Fruit fly (Drosophila melanogaster): Measurements from ENCODE around the gene gdrd.

gdrd gene

DNA sequence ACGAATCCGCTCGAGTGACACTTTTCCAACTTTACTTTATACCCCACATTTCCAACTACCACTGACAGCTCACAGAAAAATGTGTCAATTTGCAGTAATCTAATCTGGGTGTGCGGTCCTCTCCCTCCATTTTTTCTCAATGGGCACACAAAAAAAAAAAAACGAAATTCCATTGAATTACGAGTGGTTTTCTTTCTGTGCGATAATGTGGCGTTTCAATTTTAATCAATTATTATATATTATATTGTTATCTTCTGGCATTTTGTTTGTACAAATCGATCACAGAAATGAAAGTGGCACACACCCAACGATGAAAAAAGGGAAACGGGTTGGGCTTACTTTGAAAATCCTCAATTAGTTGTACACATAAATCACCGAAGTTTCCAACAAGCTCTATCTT, 40.8 kb upstream of the gdrd start (continued):
- TF ChIP-seq klu (GFP tag; IDR thresholded peaks at IDR 0.05) = no peak
- no peak for TF ChIP-seq cg (GFP tag; optimal IDR thresholded peaks at IDR 0.05)
- peak; percentile 32 for TF ChIP-seq Vsx1 (GFP tag; optimal IDR thresholded peaks at IDR 0.05)
- no peak for TF ChIP-seq pan (optimal IDR thresholded peaks at IDR 0.05)
- no peak for TF ChIP-seq pan (GFP tag; optimal IDR thresholded peaks at IDR 0.05 in 1 of 2, IDR thresholded peaks at IDR 0.05 in 1 of 2)
- no peak for TF ChIP-seq peb (GFP tag; IDR thresholded peaks at IDR 0.05)
- no peak for TF ChIP-seq cas (GFP tag; IDR thresholded peaks at IDR 0.05)
- no peak for TF ChIP-seq CG14860 (GFP tag; IDR thresholded peaks at IDR 0.05; ENCODE audit: partially characterized antibody)
- TF ChIP-seq stwl (tag; optimal IDR thresholded peaks at IDR 0.05) = no peak
- TF ChIP-seq CG34224 (GFP tag; IDR thresholded peaks at IDR 0.05; ENCODE audit: partially characterized antibody) = no peak
- no peak for TF ChIP-seq CG17568 (GFP tag; optimal IDR thresholded peaks at IDR 0.05)
- TF ChIP-seq CG10274 (GFP tag; optimal IDR thresholded peaks at IDR 0.05) = no peak
- no peak for TF ChIP-seq CG5180 (GFP tag; optimal IDR thresholded peaks at IDR 0.05)
- TF ChIP-seq NC2β (GFP tag; optimal IDR thresholded peaks at IDR 0.05) = no peak
- no peak for TF ChIP-seq jigr1 (GFP tag; IDR thresholded peaks at IDR 0.05)
- TF ChIP-seq CG12769 (tag; optimal IDR thresholded peaks at IDR 0.05) = no peak
- TF ChIP-seq Atf-2 (GFP tag; optimal IDR thresholded peaks at IDR 0.05) = no peak
- no peak for TF ChIP-seq dpn (GFP tag; optimal IDR thresholded peaks at IDR 0.05)
- no peak for TF ChIP-seq Nf-YC (tag; optimal IDR thresholded peaks at IDR 0.05)
- no peak for TF ChIP-seq wdn (GFP tag; IDR thresholded peaks at IDR 0.05)
- no peak for TF ChIP-seq gce (GFP tag; IDR thresholded peaks at IDR 0.05)
- no peak for TF ChIP-seq CG3995 (GFP tag; optimal IDR thresholded peaks at IDR 0.05)
- TF ChIP-seq zfh2 (GFP tag; optimal IDR thresholded peaks at IDR 0.05) = no peak
- TF ChIP-seq CG10431 (GFP tag; optimal IDR thresholded peaks at IDR 0.05) = peak; percentile 13
- TF ChIP-seq row (GFP tag; IDR thresholded peaks at IDR 0.05) = 0 out of 3 replicates have a peak, but pooled peaks have one; percentile 11
- TF ChIP-seq psq (GFP tag; optimal IDR thresholded peaks at IDR 0.05) = no peak
- no peak for TF ChIP-seq wor (GFP tag; IDR thresholded peaks at IDR 0.05)
- TF ChIP-seq lov (optimal IDR thresholded peaks at IDR 0.05) = no peak
- no peak for TF ChIP-seq lov (GFP tag; IDR thresholded peaks at IDR 0.05)
- peak; percentile 85 for TF ChIP-seq exex (tag; optimal IDR thresholded peaks at IDR 0.05)
- TF ChIP-seq ATbp (GFP tag; optimal IDR thresholded peaks at IDR 0.05) = peak; percentile 6
- TF ChIP-seq Atf3 (GFP tag; optimal IDR thresholded peaks at IDR 0.05) = no peak
- TF ChIP-seq lab (GFP tag; optimal IDR thresholded peaks at IDR 0.05) = peak; percentile 75
- no peak for TF ChIP-seq Hsf (GFP tag; optimal IDR thresholded peaks at IDR 0.05)
- TF ChIP-seq Abd-B (GFP tag; optimal IDR thresholded peaks at IDR 0.05) = no peak
- no peak for TF ChIP-seq CG7271 (tag; optimal IDR thresholded peaks at IDR 0.05)
- TF ChIP-seq CG17361 (GFP tag; IDR thresholded peaks at IDR 0.05) = 0 out of 3 replicates have a peak, but pooled peaks have one; percentile 20
- peak; percentile 60 for TF ChIP-seq GATAe (GFP tag; conservative IDR thresholded peaks at IDR 0.05)
- peak; percentile 13 for TF ChIP-seq PHDP (tag; optimal IDR thresholded peaks at IDR 0.05)
- TF ChIP-seq CG14441 (GFP tag; IDR thresholded peaks at IDR 0.05) = 0 out of 2 replicates have a peak, but pooled peaks have one; percentile 15
- peak; percentile 4 for TF ChIP-seq CG10543 (GFP tag; optimal IDR thresholded peaks at IDR 0.05)
- TF ChIP-seq CG4282 (GFP tag; optimal IDR thresholded peaks at IDR 0.05) = no peak
- TF ChIP-seq CG17612 (GFP tag; IDR thresholded peaks at IDR 0.05) = no peak
- no peak for TF ChIP-seq Opbp (GFP tag; IDR thresholded peaks at IDR 0.05; ENCODE audit: partially characterized antibody)
- TF ChIP-seq TFAM (GFP tag; optimal IDR thresholded peaks at IDR 0.05) = no peak
- TF ChIP-seq CG16779 (GFP tag; IDR thresholded peaks at IDR 0.05) = no peak
- TF ChIP-seq eve (GFP tag; optimal IDR thresholded peaks at IDR 0.05) = peak in 1 of 2 experiments; percentile 53
- TF ChIP-seq CG12391 (tag; optimal IDR thresholded peaks at IDR 0.05) = peak; percentile 5
- no peak for TF ChIP-seq CG7745 (tag; optimal IDR thresholded peaks at IDR 0.05)
- TF ChIP-seq Pdp1 (GFP tag; optimal IDR thresholded peaks at IDR 0.05) = peak in 1 of 2 experiments; percentile 18
- no peak for TF ChIP-seq pnt (GFP tag; optimal IDR thresholded peaks at IDR 0.05)
